Fruit fly (Drosophila melanogaster): ENCODE results near the gene CG18789.

CG18789 gene

DNA sequence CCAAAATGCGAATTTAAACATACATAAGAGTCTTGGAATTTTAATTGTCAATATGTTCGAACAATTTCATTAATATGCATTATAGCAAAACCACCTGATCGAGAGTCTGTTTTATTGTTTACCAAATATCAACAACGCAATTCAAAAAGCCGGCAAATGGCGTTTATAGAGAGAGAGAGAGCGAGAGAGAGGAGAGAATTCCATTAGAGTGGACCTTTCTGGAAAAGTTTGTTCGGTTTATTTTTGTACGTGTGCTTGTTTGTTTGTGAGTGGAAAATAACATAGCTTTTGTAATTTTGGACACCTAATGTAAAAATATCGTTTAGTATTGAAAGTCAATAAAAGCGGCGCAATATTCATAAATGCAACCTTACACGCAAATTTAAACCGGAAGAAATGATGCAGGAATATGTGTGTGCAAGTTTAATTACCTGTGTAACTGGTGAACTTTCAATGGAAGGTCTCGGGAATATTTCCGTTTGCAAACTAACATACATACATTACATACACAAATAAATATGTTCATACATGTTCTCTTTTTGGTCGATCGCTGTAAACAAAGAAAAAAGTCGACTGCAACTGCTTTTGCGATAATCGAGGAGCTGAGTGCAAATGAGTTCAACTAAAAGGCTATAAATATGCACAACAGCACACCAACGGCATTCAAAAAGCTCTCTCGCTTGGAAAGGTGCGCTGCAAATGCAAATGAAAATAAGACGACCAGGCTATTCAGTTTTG, 49.5 kb upstream of the CG18789 start, which contains the start of gene CG6785 (continued):
- peak; percentile 96 for TF ChIP-seq CG17912 (GFP tag; optimal IDR thresholded peaks at IDR 0.05)
- peak; percentile 77; the same call in 1 of the 2 replicates for TF ChIP-seq seq (GFP tag; IDR thresholded peaks at IDR 0.05)
- TF ChIP-seq B-H1 (GFP tag; IDR thresholded peaks at IDR 0.05) = no peak; the same call in 2 of the 3 replicates
- TF ChIP-seq zen (tag; optimal IDR thresholded peaks at IDR 0.05) = peak; percentile 9
- TF ChIP-seq Gsc (GFP tag; IDR thresholded peaks at IDR 0.05) = no peak
- peak; percentile 60 for TF ChIP-seq Myb (GFP tag; optimal IDR thresholded peaks at IDR 0.05)
- TF ChIP-seq hth (optimal IDR thresholded peaks at IDR 0.05) = no peak
- no peak; the same call in 2 of the 3 replicates for TF ChIP-seq CG3726 (GFP tag; IDR thresholded peaks at IDR 0.05)
- peak; percentile 81 for TF ChIP-seq otp (GFP tag; IDR thresholded peaks at IDR 0.05)
- no peak for TF ChIP-seq Scr (GFP tag; IDR thresholded peaks at IDR 0.05; ENCODE audit: partially characterized antibody)
- peak; percentile 61 for TF ChIP-seq Dip3 (GFP tag; optimal IDR thresholded peaks at IDR 0.05)
- TF ChIP-seq phol (tag; optimal IDR thresholded peaks at IDR 0.05) = peak; percentile 62
- TF ChIP-seq CG3838 (GFP tag; optimal IDR thresholded peaks at IDR 0.05) = peak; percentile 45
- TF ChIP-seq Mad (GFP tag; optimal IDR thresholded peaks at IDR 0.05) = peak; percentile 70
- peak; percentile 66 for TF ChIP-seq bcd (GFP tag; optimal IDR thresholded peaks at IDR 0.05)
- no peak for TF ChIP-seq Doc2 (GFP tag; IDR thresholded peaks at IDR 0.05)
- TF ChIP-seq pfk (GFP tag; optimal IDR thresholded peaks at IDR 0.05) = peak; percentile 73
- peak; percentile 80 for TF ChIP-seq Sox102F (GFP tag; optimal IDR thresholded peaks at IDR 0.05)
- peak in 1 of 2 experiments; percentile 52 for TF ChIP-seq Hr78 (GFP tag; optimal IDR thresholded peaks at IDR 0.05)
- peak; percentile 88 for TF ChIP-seq CG12744 (GFP tag; optimal IDR thresholded peaks at IDR 0.05)
- TF ChIP-seq bbx (GFP tag; IDR thresholded peaks at IDR 0.05; ENCODE audit: partially characterized antibody) = no peak
- peak; percentile 75 for TF ChIP-seq CG1792 (GFP tag; optimal IDR thresholded peaks at IDR 0.05)
- TF ChIP-seq CG10654 (GFP tag; optimal IDR thresholded peaks at IDR 0.05) = peak; percentile 72
- TF ChIP-seq CG17385 (GFP tag; optimal IDR thresholded peaks at IDR 0.05) = peak; percentile 83
- TF ChIP-seq bsh (GFP tag; optimal IDR thresholded peaks at IDR 0.05) = peak; percentile 73 to 89
- peak; percentile 59 for TF ChIP-seq Kr (GFP tag; optimal IDR thresholded peaks at IDR 0.05)
- TF ChIP-seq CG6175 (GFP tag; IDR thresholded peaks at IDR 0.05) = no peak
- TF ChIP-seq CG6765 (GFP tag; optimal IDR thresholded peaks at IDR 0.05) = peak; percentile 84
- peak; percentile 97 for TF ChIP-seq wek (GFP tag; optimal IDR thresholded peaks at IDR 0.05)
- no peak for TF ChIP-seq hb (GFP tag; IDR thresholded peaks at IDR 0.05; ENCODE audit: partially characterized antibody)
- peak; percentile 76 for TF ChIP-seq pho (GFP tag; optimal IDR thresholded peaks at IDR 0.05)
- TF ChIP-seq CG5245 (GFP tag; optimal IDR thresholded peaks at IDR 0.05) = peak; percentile 58
- peak; percentile 48 for TF ChIP-seq CG10274 (GFP tag; optimal IDR thresholded peaks at IDR 0.05)
- peak; percentile 39 for TF ChIP-seq CG30403 (GFP tag; optimal IDR thresholded peaks at IDR 0.05)
- TF ChIP-seq z (GFP tag; IDR thresholded peaks at IDR 0.05) = no peak
- peak; percentile 57 for TF ChIP-seq Nf-YC (tag; optimal IDR thresholded peaks at IDR 0.05)
- TF ChIP-seq sqz (GFP tag; optimal IDR thresholded peaks at IDR 0.05) = peak; percentile 80
- TF ChIP-seq CG31441 (GFP tag; IDR thresholded peaks at IDR 0.05) = peak; percentile 66
- TF ChIP-seq esg (GFP tag; conservative IDR thresholded peaks at IDR 0.05) = no peak
- peak; percentile 28; the same call in 1 of the 2 replicates for TF ChIP-seq CG14441 (GFP tag; IDR thresholded peaks at IDR 0.05)
- no peak for TF ChIP-seq ham (GFP tag; IDR thresholded peaks at IDR 0.05)
- TF ChIP-seq CG18619 (GFP tag; optimal IDR thresholded peaks at IDR 0.05) = peak; percentile 88
- no peak for TF ChIP-seq Tbp (GFP tag; optimal IDR thresholded peaks at IDR 0.05)
- peak; percentile 1 for TF ChIP-seq gfzf (GFP tag; optimal IDR thresholded peaks at IDR 0.05)
- TF ChIP-seq CG18262 (tag; optimal IDR thresholded peaks at IDR 0.05) = peak; percentile 71
- no peak for TF ChIP-seq CG7372 (GFP tag; IDR thresholded peaks at IDR 0.05)
- TF ChIP-seq CG16863 (GFP tag; optimal IDR thresholded peaks at IDR 0.05) = peak; percentile 77
- peak; percentile 35 for TF ChIP-seq chn (GFP tag; optimal IDR thresholded peaks at IDR 0.05)
- peak; percentile 86 for TF ChIP-seq kni (GFP tag; optimal IDR thresholded peaks at IDR 0.05)
- TF ChIP-seq trem (tag; optimal IDR thresholded peaks at IDR 0.05) = peak; percentile 37
